Worm (Caenorhabditis elegans) whole organism, late embryonic: Measurements from ENCODE around the gene gex-3.

Experiments used
- ama-1 ChIP-seq: fragments of 150-350 bp; optimal IDR thresholded peaks from 2 replicates; lab custom pipeline; 2014
- fax-1 ChIP-seq: sonication (generic microtip); optimal IDR thresholded peaks from 2 replicates; lab custom pipeline; 2016; ENCODE audit warnings: missing genotype, missing genetic modification characterization, missing compliant biosample characterization
- fkh-10 ChIP-seq: fragments of 150-350 bp; optimal IDR thresholded peaks from 2 replicates; lab custom pipeline; 2014; ENCODE audit warnings: missing biosample characterization, missing genetic modification reagents, missing genetic modification characterization

ce11 chrIV:12443936-12444335 lies 39.7 kb downstream of the gex-3 start, which contains the start of gene C25G4.2:
- TF ChIP-seq fax-1 (tag; lab: Kevin White, UChicago) (no peak), fkh-10 (no peak), ama-1 (lab: Kevin White, UChicago) (no peak)
